Worm (Caenorhabditis elegans) whole organism, late embryonic: Measurements from ENCODE around the gene sdc-3.

ENCODE experiments used
- C38D4.7 ChIP-seq: fragments of 200-800 bp; sonication (Bioruptor generic); optimal IDR thresholded peaks from 2 replicates; lab custom pipeline; 2018; ENCODE audit warnings: mild to moderate bottlenecking, missing genetic modification characterization, moderate library complexity, missing compliant biosample characterization
- F13H6.1 ChIP-seq: sonication (generic microtip); optimal IDR thresholded peaks from 2 replicates; lab custom pipeline; 2016; ENCODE audit warnings: missing genetic modification characterization, missing compliant biosample characterization
- K02D7.2 ChIP-seq: sonication (generic microtip); optimal IDR thresholded peaks from 2 replicates; lab custom pipeline; 2017; ENCODE audit warnings: mild to moderate bottlenecking, missing genetic modification characterization, missing compliant biosample characterization
- T23F11.4 ChIP-seq: fragments of 200-800 bp; sonication (Bioruptor generic); optimal IDR thresholded peaks from 2 replicates; lab custom pipeline; 2018; ENCODE audit warnings: mild to moderate bottlenecking, missing genetic modification characterization, missing compliant biosample characterization
- Y22D7AL.16 ChIP-seq: sonication (generic microtip); optimal IDR thresholded peaks from 2 replicates; lab custom pipeline; 2016; ENCODE audit warnings: missing genetic modification characterization, missing compliant biosample characterization
- ahr-1 ChIP-seq: sonication (generic microtip); optimal IDR thresholded peaks from 2 replicates; lab custom pipeline; 2016; ENCODE audit warnings: missing genetic modification characterization, missing compliant biosample characterization
- ama-1 ChIP-seq: fragments of 150-350 bp; optimal IDR thresholded peaks from 2 replicates; lab custom pipeline; 2014
- ceh-14 ChIP-seq: sonication (generic microtip); optimal IDR thresholded peaks from 2 replicates; lab custom pipeline; 2016; ENCODE audit warnings: missing genotype, missing genetic modification characterization, missing compliant biosample characterization
- ceh-18 ChIP-seq: sonication (generic microtip); optimal IDR thresholded peaks from 2 replicates; lab custom pipeline; 2016; ENCODE audit warnings: missing genetic modification characterization, missing compliant biosample characterization
- ceh-19 ChIP-seq: fragments of 200-800 bp; sonication (Bioruptor generic); optimal IDR thresholded peaks from 2 replicates; lab custom pipeline; 2018; ENCODE audit warnings: mild to moderate bottlenecking, missing genetic modification characterization, missing compliant biosample characterization
- ceh-2 ChIP-seq: sonication (generic microtip); optimal IDR thresholded peaks from 2 replicates; lab custom pipeline; 2016; ENCODE audit warnings: missing genotype, missing genetic modification characterization, missing compliant biosample characterization
- ceh-22 ChIP-seq: sonication (generic microtip); optimal IDR thresholded peaks from 2 replicates; lab custom pipeline; 2017; ENCODE audit warnings: missing biosample characterization, missing genetic modification characterization
- ceh-24 ChIP-seq: sonication (generic microtip); optimal IDR thresholded peaks from 2 replicates; lab custom pipeline; 2016; ENCODE audit warnings: mild to moderate bottlenecking, missing genetic modification characterization, missing compliant biosample characterization
- ceh-30 ChIP-seq: fragments of 150-350 bp; optimal IDR thresholded peaks from 2 replicates; lab custom pipeline; 2014; ENCODE audit warnings: missing biosample characterization, missing genetic modification characterization
- ceh-34 ChIP-seq: sonication (generic microtip); optimal IDR thresholded peaks from 2 replicates; lab custom pipeline; 2016; ENCODE audit warnings: mild to moderate bottlenecking, missing genetic modification characterization, missing compliant biosample characterization
- ceh-45 ChIP-seq: fragments of 200-800 bp; sonication (Bioruptor generic); IDR thresholded peaks from 2 replicates; pipeline ENCODE4 v1.3.6; 2022; ENCODE audit warnings: missing genetic modification reagents, missing genetic modification characterization, missing compliant biosample characterization
- ceh-48 ChIP-seq: sonication (generic microtip); optimal IDR thresholded peaks from 2 replicates; lab custom pipeline; 2016; ENCODE audit warnings: missing genetic modification characterization, inconsistent platforms, missing compliant biosample characterization
- ceh-9 ChIP-seq: sonication (generic microtip); optimal IDR thresholded peaks from 2 replicates; lab custom pipeline; 2016; ENCODE audit warnings: mild to moderate bottlenecking, missing genetic modification characterization, inconsistent platforms, missing compliant biosample characterization
- che-1 ChIP-seq: sonication (generic microtip); optimal IDR thresholded peaks from 2 replicates; lab custom pipeline; 2016; ENCODE audit warnings: mild to moderate bottlenecking, missing genetic modification characterization, missing compliant biosample characterization
- dmd-4 ChIP-seq: sonication (generic microtip); optimal IDR thresholded peaks from 2 replicates; lab custom pipeline; 2016; ENCODE audit warnings: borderline replicate concordance, missing genetic modification characterization, missing compliant biosample characterization
- dve-1 ChIP-seq: sonication (generic microtip); optimal IDR thresholded peaks from 2 replicates; lab custom pipeline; 2017; ENCODE audit warnings: antibody characterized with exemption, mild to moderate bottlenecking, missing genetic modification characterization, missing compliant biosample characterization
- elt-2 ChIP-seq: sonication (generic microtip); optimal IDR thresholded peaks from 2 replicates; lab custom pipeline; 2016; ENCODE audit warnings: missing genetic modification reagents, missing genetic modification characterization, missing compliant biosample characterization
- hlh-15 ChIP-seq: sonication (generic microtip); optimal IDR thresholded peaks from 2 replicates; lab custom pipeline; 2016; ENCODE audit warnings: missing genetic modification characterization, missing compliant biosample characterization
- hlh-30 ChIP-seq: sonication (generic microtip); optimal IDR thresholded peaks from 2 replicates; lab custom pipeline; 2017; ENCODE audit warnings: antibody characterized with exemption, missing genetic modification characterization, missing compliant biosample characterization; ENCODE audit not compliant: insufficient read depth
- hlh-6 ChIP-seq: sonication (generic microtip); optimal IDR thresholded peaks from 2 replicates; lab custom pipeline; 2016; ENCODE audit warnings: missing genotype, missing genetic modification characterization, missing compliant biosample characterization
- hlh-8 ChIP-seq: sonication (generic microtip); optimal IDR thresholded peaks from 2 replicates; lab custom pipeline; 2016; ENCODE audit warnings: missing genotype, missing genetic modification characterization, missing compliant biosample characterization
- lim-6 ChIP-seq: sonication (generic microtip); optimal IDR thresholded peaks from 2 replicates; lab custom pipeline; 2016; ENCODE audit warnings: missing genetic modification characterization, missing compliant biosample characterization
- madf-2 ChIP-seq: sonication (generic microtip); optimal IDR thresholded peaks from 2 replicates; lab custom pipeline; 2017; ENCODE audit warnings: missing genetic modification characterization, missing compliant biosample characterization
- mec-3 ChIP-seq: sonication (generic microtip); optimal IDR thresholded peaks from 2 replicates; lab custom pipeline; 2016; ENCODE audit warnings: borderline replicate concordance, missing genetic modification characterization, missing compliant biosample characterization
- nfya-1 ChIP-seq: sonication (generic microtip); optimal IDR thresholded peaks from 2 replicates; lab custom pipeline; 2017; ENCODE audit warnings: missing genetic modification characterization, mild to moderate bottlenecking, missing compliant biosample characterization, antibody characterized with exemption, moderate library complexity
- nhr-11 ChIP-seq: fragments of 150-350 bp; optimal IDR thresholded peaks from 2 replicates; lab custom pipeline; 2014; ENCODE audit warnings: missing biosample characterization, missing genetic modification characterization
- nhr-232 ChIP-seq: sonication (generic microtip); optimal IDR thresholded peaks from 2 replicates; lab custom pipeline; 2016; ENCODE audit warnings: missing genetic modification characterization, missing compliant biosample characterization
- npax-4 ChIP-seq: sonication (generic microtip); optimal IDR thresholded peaks from 2 replicates; lab custom pipeline; 2016; ENCODE audit warnings: missing genetic modification characterization, missing compliant biosample characterization
- odd-2 ChIP-seq: sonication (generic microtip); optimal IDR thresholded peaks from 2 replicates; lab custom pipeline; 2017; ENCODE audit warnings: antibody characterized with exemption, mild to moderate bottlenecking, missing genetic modification characterization, missing compliant biosample characterization
- pax-1 ChIP-seq: fragments of 150-350 bp; optimal IDR thresholded peaks from 2 replicates; lab custom pipeline; 2014; ENCODE audit warnings: missing biosample characterization, missing genetic modification characterization
- pha-4 ChIP-seq: fragments of 150-350 bp; optimal IDR thresholded peaks from 2 replicates; lab custom pipeline; 2018; ENCODE audit warnings: missing biosample characterization, missing genetic modification reagents, missing genetic modification characterization
- pqm-1 ChIP-seq: sonication (generic microtip); optimal IDR thresholded peaks from 2 replicates; lab custom pipeline; 2016; ENCODE audit warnings: missing genetic modification characterization, missing compliant biosample characterization
- rnt-1 ChIP-seq: sonication (generic microtip); optimal IDR thresholded peaks from 2 replicates; lab custom pipeline; 2016; ENCODE audit warnings: missing genetic modification characterization, missing compliant biosample characterization
- sdc-2 ChIP-seq: sonication (generic microtip); optimal IDR thresholded peaks from 2 replicates; lab custom pipeline; 2016; ENCODE audit warnings: missing genotype, missing genetic modification characterization, missing compliant biosample characterization
- sox-4 ChIP-seq: sonication (generic microtip); optimal IDR thresholded peaks from 2 replicates; lab custom pipeline; 2017; ENCODE audit warnings: mild to moderate bottlenecking, missing genetic modification characterization, inconsistent platforms, missing compliant biosample characterization
- syd-9 ChIP-seq: sonication (generic microtip); optimal IDR thresholded peaks from 2 replicates; lab custom pipeline; 2016; ENCODE audit warnings: mild to moderate bottlenecking, missing genetic modification characterization, moderate library complexity, missing compliant biosample characterization
- tbx-2 ChIP-seq: sonication (generic microtip); optimal IDR thresholded peaks from 2 replicates; lab custom pipeline; 2016; ENCODE audit warnings: missing genetic modification characterization, missing compliant biosample characterization
- tbx-7 ChIP-seq: sonication (generic microtip); optimal IDR thresholded peaks from 2 replicates; lab custom pipeline; 2016; ENCODE audit warnings: missing genotype, missing genetic modification characterization, missing compliant biosample characterization
- ttx-3 ChIP-seq: sonication (generic microtip); optimal IDR thresholded peaks from 2 replicates; lab custom pipeline; 2016; ENCODE audit warnings: missing genetic modification reagents, missing genetic modification characterization, missing compliant biosample characterization
- unc-3 ChIP-seq, 2 experiments: fragments of 200-800 bp in 1 of 2; sonication (Bioruptor generic) in 1 of 2; sonication (generic microtip) in 1 of 2; conservative IDR thresholded peaks in 1 of 2; optimal IDR thresholded peaks in 1 of 2; 2 replicates each; pipeline versions ENCODE4 v1.3.6 to Lab custom; 2016 to 2022; ENCODE audit warnings: missing compliant biosample characterization in 2 of 2, missing genetic modification characterization in 2 of 2, missing genetic modification reagents in 1 of 2
- unc-86 ChIP-seq: sonication (generic microtip); optimal IDR thresholded peaks from 2 replicates; lab custom pipeline; 2016; ENCODE audit warnings: missing genetic modification characterization, missing compliant biosample characterization
- ztf-16 ChIP-seq: sonication (generic microtip); optimal IDR thresholded peaks from 2 replicates; lab custom pipeline; 2017; ENCODE audit warnings: missing genetic modification characterization, missing compliant biosample characterization

sdc-3 gene

DNA sequence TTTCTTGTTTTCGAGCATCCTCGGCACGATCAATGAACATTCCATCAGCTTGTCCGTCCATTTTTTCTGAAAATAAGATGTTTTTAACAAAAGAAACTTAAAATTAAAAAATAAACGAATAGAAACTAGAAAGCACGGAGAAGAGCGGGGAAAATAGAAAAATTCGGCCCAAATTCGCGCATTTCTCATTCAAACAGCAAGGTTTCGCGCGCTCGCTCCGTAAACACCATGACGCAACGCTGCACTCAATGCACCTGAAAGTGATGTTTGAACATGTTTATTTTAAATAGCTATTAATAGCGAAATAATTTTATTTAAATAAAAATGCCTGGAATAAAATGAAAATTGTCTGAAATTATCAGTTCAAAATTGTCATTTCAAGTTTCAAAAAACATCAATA, 11.5 kb upstream of the sdc-3 start, which contains the start of the genes mcm-3 and C25D7.15:
TSS of gene mcm-3 (minus strand) at position 66 of the 400 bp plus-strand sequence.
TSS of gene C25D7.15 (plus strand) at position 275 of the 400 bp plus-strand sequence.
- TF ChIP-seq ceh-30 (tag; lab: Kevin White, UChicago) (no peak), pqm-1 (tag; lab: Kevin White, UChicago) (no peak), odd-2 (tag; lab: Kevin White, UChicago) (no peak), ama-1 (lab: Kevin White, UChicago) (no peak), nhr-11 (tag; lab: Kevin White, UChicago) (no peak), T23F11.4 (GFP tag; lab: Kevin White, UChicago) (no peak), sdc-2 (tag; lab: Kevin White, UChicago) (no peak), F13H6.1 (tag; lab: Kevin White, UChicago) (no peak), dmd-4 (no peak), ceh-34 (no peak), tbx-7 (tag; lab: Kevin White, UChicago) (no peak), ttx-3 (tag; lab: Kevin White, UChicago) (no peak), lim-6 (tag; lab: Kevin White, UChicago) (no peak), hlh-8 (tag; lab: Kevin White, UChicago) (no peak)

DNA sequence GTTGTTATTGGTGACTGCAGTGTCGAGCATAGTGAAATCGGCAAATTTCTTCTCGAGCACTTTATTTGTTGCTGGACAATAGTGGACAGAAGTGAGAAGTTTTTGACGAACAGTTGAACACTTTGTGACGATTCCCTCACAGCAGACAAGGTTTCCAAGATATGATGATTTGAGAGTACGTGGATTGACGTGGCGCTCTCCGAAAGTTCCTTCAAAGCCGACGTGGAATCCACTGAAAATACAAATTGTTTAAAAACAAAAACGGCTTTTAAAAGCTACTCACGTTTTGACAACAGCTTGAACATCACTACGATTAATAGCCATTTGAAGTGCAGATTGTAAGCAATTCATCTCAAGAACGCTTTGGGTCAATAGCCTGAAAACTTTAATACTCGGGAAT, 11.0 kb upstream of the sdc-3 start:
- TF ChIP-seq hlh-15 (no peak), rnt-1 (tag; lab: Kevin White, UChicago) (no peak), ceh-14 (tag; lab: Kevin White, UChicago) (no peak), ceh-48 (no peak), ceh-18 (no peak), sox-4 (no peak), mec-3 (tag; lab: Kevin White, UChicago) (no peak), ceh-2 (tag; lab: Kevin White, UChicago) (no peak), sdc-2 (tag; lab: Kevin White, UChicago) (no peak), elt-2 (no peak), pha-4 (tag; lab: Kevin White, UChicago) (no peak), nfya-1 (no peak), hlh-8 (tag; lab: Kevin White, UChicago) (no peak), npax-4 (no peak), ceh-9 (tag; lab: Kevin White, UChicago) (no peak), hlh-30 (tag; lab: Kevin White, UChicago) (no peak), dve-1 (tag; lab: Kevin White, UChicago) (no peak)

DNA sequence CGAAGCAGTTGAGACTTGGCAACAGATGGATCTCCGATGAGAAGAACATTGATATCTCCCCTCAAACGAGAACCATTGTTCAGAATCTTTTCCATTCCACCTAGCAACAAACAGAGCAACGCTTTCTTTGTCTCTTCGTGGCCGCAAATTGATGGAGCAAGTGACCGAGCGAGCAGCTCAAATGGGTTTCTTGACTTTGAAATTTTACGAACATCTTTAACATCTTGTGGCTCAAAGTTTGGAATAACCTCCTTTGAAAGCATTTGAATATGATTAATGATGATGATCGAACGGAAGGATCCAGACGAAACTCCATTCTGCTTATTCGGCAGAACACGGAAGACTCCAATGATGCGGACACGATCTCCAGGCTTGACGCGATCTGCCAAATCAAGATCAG, 10.4 kb upstream of the sdc-3 start:
- TF ChIP-seq C38D4.7 (GFP tag; lab: Kevin White, UChicago) (no peak), ceh-22 (no peak), ceh-45 (GFP tag; lab: Robert Waterston, UW) (no peak), madf-2 (no peak), pax-1 (tag; lab: Kevin White, UChicago) (no peak), K02D7.2 (no peak), Y22D7AL.16 (tag; lab: Kevin White, UChicago) (no peak), lim-6 (tag; lab: Kevin White, UChicago) (no peak), unc-86 (tag; lab: Kevin White, UChicago) (no peak), ceh-48 (no peak), ahr-1 (tag; lab: Kevin White, UChicago) (no peak), ceh-19 (GFP tag; lab: Kevin White, UChicago) (no peak), tbx-7 (tag; lab: Kevin White, UChicago) (no peak)

DNA sequence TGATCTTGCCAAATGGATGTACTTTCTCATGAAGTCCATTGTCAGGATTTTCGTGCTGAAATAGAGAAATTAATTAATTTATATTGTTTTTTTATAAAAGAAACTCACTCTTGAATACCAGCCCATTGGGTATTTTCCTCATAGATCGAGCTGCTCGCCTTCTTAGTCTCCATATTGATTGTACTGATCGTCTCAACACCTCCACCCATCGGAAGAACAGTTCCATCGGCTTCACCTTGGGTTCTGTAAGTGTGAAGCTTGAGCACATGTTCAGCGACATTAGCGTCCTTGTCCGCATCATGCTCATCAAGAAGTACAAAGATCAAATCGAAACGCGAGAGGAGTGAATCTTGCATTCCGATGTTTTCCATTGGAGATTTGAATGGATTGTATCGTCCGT, 9.7 kb upstream of the sdc-3 start:
- TF ChIP-seq ama-1 (lab: Kevin White, UChicago): no peak
- TF ChIP-seq ceh-48: no peak
- TF ChIP-seq sox-4: no peak
- TF ChIP-seq ceh-24 (tag; lab: Kevin White, UChicago): no peak
- no peak for TF ChIP-seq hlh-6 (tag; lab: Kevin White, UChicago)
- TF ChIP-seq C38D4.7 (GFP tag; lab: Kevin White, UChicago): no peak
- TF ChIP-seq che-1 (tag; lab: Kevin White, UChicago): no peak
- no peak for TF ChIP-seq ceh-18
- no peak for TF ChIP-seq unc-86 (tag; lab: Kevin White, UChicago)
- no peak for TF ChIP-seq ceh-2 (tag; lab: Kevin White, UChicago)
- no peak for TF ChIP-seq ztf-16 (tag; lab: Kevin White, UChicago)
- no peak for TF ChIP-seq sdc-2 (tag; lab: Kevin White, UChicago)
- no peak for TF ChIP-seq unc-3 (GFP tag; conservative IDR thresholded peaks at IDR 0.05; lab: Robert Waterston, UW)
- TF ChIP-seq unc-3 (tag; optimal IDR thresholded peaks at IDR 0.05; lab: Kevin White, UChicago): no peak
- TF ChIP-seq nhr-232 (tag; lab: Kevin White, UChicago): no peak
- TF ChIP-seq tbx-2 (tag; lab: Kevin White, UChicago): no peak
- TF ChIP-seq ceh-14 (tag; lab: Kevin White, UChicago): no peak
- TF ChIP-seq syd-9 (tag; lab: Kevin White, UChicago): no peak
- no peak for TF ChIP-seq hlh-8 (tag; lab: Kevin White, UChicago)
- TF ChIP-seq ceh-19 (GFP tag; lab: Kevin White, UChicago): no peak
